Fruit fly (Drosophila melanogaster): Measurements from ENCODE around the gene CG13877.

The CG13877 gene

dm6 chr3L:184251-184650 lies 33.6 kb upstream of the CG13877 start, which contains the start of the genes CG34140, Mkp and Mtch (continued):
- TF ChIP-seq lilli (GFP tag; optimal IDR thresholded peaks at IDR 0.05) (peak; percentile 96), nau (GFP tag; optimal IDR thresholded peaks at IDR 0.05) (no peak), sc (optimal IDR thresholded peaks at IDR 0.05) (no peak), sc (GFP tag; optimal IDR thresholded peaks at IDR 0.05) (no peak), Trl (optimal IDR thresholded peaks at IDR 0.05) (no peak), Trl (GFP tag; optimal IDR thresholded peaks at IDR 0.05) (peak; percentile 93), nerfin-1 (tag; optimal IDR thresholded peaks at IDR 0.05) (peak; percentile 99), CG2712 (tag; optimal IDR thresholded peaks at IDR 0.05) (peak; percentile 88), CG7928 (GFP tag; optimal IDR thresholded peaks at IDR 0.05) (no peak), Sox102F (GFP tag; optimal IDR thresholded peaks at IDR 0.05) (no peak), CG4617 (GFP tag; optimal IDR thresholded peaks at IDR 0.05; ENCODE audit: borderline replicate concordance) (peak; percentile 93), CG8089 (GFP tag; optimal IDR thresholded peaks at IDR 0.05) (peak; percentile 75), Ssrp (tag; optimal IDR thresholded peaks at IDR 0.05) (peak; percentile 78), Dbx (GFP tag; IDR thresholded peaks at IDR 0.05) (peak; percentile 89), CG3726 (GFP tag; IDR thresholded peaks at IDR 0.05) (0 out of 3 replicates have a peak, but pooled peaks have one; percentile 25), CG15011 (GFP tag; optimal IDR thresholded peaks at IDR 0.05) (no peak), CG9876 (GFP tag; optimal IDR thresholded peaks at IDR 0.05) (peak; percentile 67), CG13424 (tag; optimal IDR thresholded peaks at IDR 0.05) (peak; percentile 88), CG5180 (GFP tag; optimal IDR thresholded peaks at IDR 0.05) (no peak), lbe (GFP tag; optimal IDR thresholded peaks at IDR 0.05) (peak; percentile 93), disco-r (GFP tag; optimal IDR thresholded peaks at IDR 0.05) (peak; percentile 54), tup (GFP tag; optimal IDR thresholded peaks at IDR 0.05) (peak; percentile 84), tx (GFP tag; optimal IDR thresholded peaks at IDR 0.05) (peak; percentile 83), dm (GFP tag; optimal IDR thresholded peaks at IDR 0.05) (peak; percentile 85), mam (GFP tag; optimal IDR thresholded peaks at IDR 0.05) (peak; percentile 93), CG1647 (GFP tag; optimal IDR thresholded peaks at IDR 0.05) (peak; percentile 83), eve (GFP tag; optimal IDR thresholded peaks at IDR 0.05) (peak in 1 of 2 experiments; percentile 37), gro (GFP tag; optimal IDR thresholded peaks at IDR 0.05) (no peak), lab (GFP tag; optimal IDR thresholded peaks at IDR 0.05) (no peak), az2 (GFP tag; optimal IDR thresholded peaks at IDR 0.05) (peak; percentile 88), CG34376 (GFP tag; optimal IDR thresholded peaks at IDR 0.05) (peak; percentile 69), HLHmδ (GFP tag; optimal IDR thresholded peaks at IDR 0.05) (no peak), lola (GFP tag; optimal IDR thresholded peaks at IDR 0.05) (peak in 1 of 3 experiments; percentile 82), Nf-YC (tag; optimal IDR thresholded peaks at IDR 0.05) (no peak), Dad (GFP tag; optimal IDR thresholded peaks at IDR 0.05) (peak; percentile 86), CG6272 (GFP tag; IDR thresholded peaks at IDR 0.05) (peak; percentile 83), CG11093 (GFP tag; IDR thresholded peaks at IDR 0.05) (peak; percentile 33; the same call in 1 of the 3 replicates), NFAT (GFP tag; IDR thresholded peaks at IDR 0.05) (peak; percentile 76; the same call in 1 of the 2 replicates), D (optimal IDR thresholded peaks at IDR 0.05) (no peak), D (GFP tag; optimal IDR thresholded peaks at IDR 0.05) (peak; percentile 60), CG14710 (tag; optimal IDR thresholded peaks at IDR 0.05) (peak; percentile 92), CG7839 (tag; optimal IDR thresholded peaks at IDR 0.05) (no peak), NC2β (GFP tag; optimal IDR thresholded peaks at IDR 0.05) (peak; percentile 82), CG9797 (GFP tag; optimal IDR thresholded peaks at IDR 0.05) (peak; percentile 84), gsb (GFP tag; IDR thresholded peaks at IDR 0.05) (0 out of 2 replicates have a peak, but pooled peaks have one; percentile 40), CG6813 (GFP tag; optimal IDR thresholded peaks at IDR 0.05) (no peak), vfl (GFP tag; optimal IDR thresholded peaks at IDR 0.05) (peak; percentile 92), sob (GFP tag; IDR thresholded peaks at IDR 0.05) (peak; percentile 84), z (GFP tag; IDR thresholded peaks at IDR 0.05) (no peak), CG4404 (GFP tag; IDR thresholded peaks at IDR 0.05) (peak; percentile 76), CG30020 (tag; optimal IDR thresholded peaks at IDR 0.05) (peak; percentile 80), Side (GFP tag; optimal IDR thresholded peaks at IDR 0.05) (peak; percentile 87)
